Worm (Caenorhabditis elegans) whole organism, L4 larva: ENCODE data around the gene srsx-35.
A peak's percentile ranks its signal among the peaks of the same experiment; 100 is the strongest.

Experiments
- F10B5.3 ChIP-seq: sonication (generic microtip); optimal IDR thresholded peaks from 2 replicates; lab custom pipeline; 2016; ENCODE audit warnings: mild to moderate bottlenecking, missing genetic modification characterization, missing compliant biosample characterization
- R02D3.7 ChIP-seq: fragments of 150-350 bp; sonication (generic microtip); optimal IDR thresholded peaks from 3 replicates; lab custom pipeline; 2014; ENCODE audit warnings: missing biosample characterization, missing genetic modification characterization
- Y105C5A.15 ChIP-seq: fragments of 200-800 bp; sonication (Bioruptor generic); IDR thresholded peaks from 2 replicates; pipeline ENCODE4 v1.3.6; 2022; ENCODE audit warnings: missing genetic modification characterization, missing compliant biosample characterization
- Y48G9A.11 ChIP-seq: fragments of 200-800 bp; sonication (Bioruptor generic); IDR thresholded peaks from 2 replicates; pipeline ENCODE4 v1.3.6; 2022; ENCODE audit warnings: missing genetic modification reagents, missing genetic modification characterization, missing compliant biosample characterization
- ZK546.5 ChIP-seq, 2 experiments: sonication (generic microtip); optimal IDR thresholded peaks; 2 replicates each; lab custom pipeline; 2017; ENCODE audit warnings: missing biosample characterization in 2 of 2, missing genetic modification characterization in 2 of 2
- aha-1 ChIP-seq: fragments of 150-350 bp; peaks from one replicate; lab custom pipeline; 2014; ENCODE audit warnings: missing biosample characterization, missing genetic modification characterization
- ama-1 ChIP-seq: fragments of 150-350 bp; optimal IDR thresholded peaks from 2 replicates; lab custom pipeline; 2014; ENCODE audit warnings: inconsistent platforms, mixed read lengths
- ceh-20 ChIP-seq: fragments of 200-800 bp; sonication (Bioruptor generic); IDR thresholded peaks from 2 replicates; pipeline ENCODE4 v1.3.6; 2022; ENCODE audit warnings: missing genetic modification reagents, missing genetic modification characterization, missing compliant biosample characterization
- ceh-28 ChIP-seq: fragments of 150-350 bp; optimal IDR thresholded peaks from 2 replicates; lab custom pipeline; 2014; ENCODE audit warnings: missing biosample characterization, missing genetic modification reagents, missing genetic modification characterization
- ceh-32 ChIP-seq: sonication (generic microtip); optimal IDR thresholded peaks from 2 replicates; lab custom pipeline; 2016; ENCODE audit warnings: mild to moderate bottlenecking, missing genetic modification characterization, missing compliant biosample characterization; ENCODE audit not compliant: poor library complexity
- ceh-44 ChIP-seq: fragments of 200-800 bp; sonication (Bioruptor generic); IDR thresholded peaks from 2 replicates; pipeline ENCODE4 v1.3.6; 2022; ENCODE audit warnings: missing genetic modification reagents, missing genetic modification characterization, missing compliant biosample characterization
- ceh-62 ChIP-seq: sonication (generic microtip); optimal IDR thresholded peaks from 2 replicates; lab custom pipeline; 2017; ENCODE audit warnings: missing biosample characterization, missing genetic modification characterization
- daf-12 ChIP-seq: fragments of 150-350 bp; optimal IDR thresholded peaks from 2 replicates; lab custom pipeline; 2014; ENCODE audit warnings: missing biosample characterization, missing genetic modification reagents, missing genetic modification characterization
- daf-19 ChIP-seq: fragments of 200-800 bp; sonication (Bioruptor generic); conservative IDR thresholded peaks from 2 replicates; pipeline ENCODE4 v1.3.6; 2022; ENCODE audit warnings: missing genetic modification characterization, missing compliant biosample characterization
- egl-43 ChIP-seq: fragments of 200-800 bp; sonication (Bioruptor generic); IDR thresholded peaks from 2 replicates; pipeline ENCODE4 v1.3.6; 2022; ENCODE audit warnings: missing genetic modification reagents, missing genetic modification characterization, missing compliant biosample characterization
- fos-1 ChIP-seq: fragments of 150-350 bp; optimal IDR thresholded peaks from 2 replicates; lab custom pipeline; 2014; ENCODE audit warnings: missing biosample characterization, missing genetic modification characterization
- gei-8 ChIP-seq: fragments of 200-800 bp; sonication (Bioruptor generic); optimal IDR thresholded peaks from 2 replicates; lab custom pipeline; 2018; ENCODE audit warnings: mild to moderate bottlenecking, missing genetic modification characterization, missing compliant biosample characterization
- jun-1 ChIP-seq: fragments of 150-350 bp; optimal IDR thresholded peaks from 2 replicates; lab custom pipeline; 2014; ENCODE audit warnings: missing biosample characterization, missing genetic modification reagents, missing genetic modification characterization
- lin-1 ChIP-seq: fragments of 200-800 bp; sonication (Bioruptor generic); IDR thresholded peaks from 2 replicates; pipeline ENCODE4 v1.3.6; 2022; ENCODE audit warnings: missing genetic modification reagents, missing genetic modification characterization, missing compliant biosample characterization
- lin-15B ChIP-seq: fragments of 150-350 bp; sonication (generic microtip); optimal IDR thresholded peaks from 3 replicates; lab custom pipeline; 2014; ENCODE audit warnings: missing biosample characterization, missing genetic modification characterization
- madf-9 ChIP-seq: fragments of 200-800 bp; sonication (Bioruptor generic); conservative IDR thresholded peaks from 2 replicates; pipeline ENCODE4 v1.3.6; 2022; ENCODE audit warnings: missing genetic modification reagents, missing genetic modification characterization, missing compliant biosample characterization
- mxl-2 ChIP-seq: fragments of 200-800 bp; sonication (Bioruptor generic); conservative IDR thresholded peaks from 2 replicates; pipeline ENCODE4 v1.3.6; 2022; ENCODE audit warnings: missing genetic modification reagents, missing genetic modification characterization, missing compliant biosample characterization
- mxl-3 ChIP-seq: fragments of 200-800 bp; sonication (Bioruptor generic); optimal IDR thresholded peaks from 2 replicates; lab custom pipeline; 2018; ENCODE audit warnings: mild to moderate bottlenecking, missing genetic modification characterization, missing compliant biosample characterization
- nhr-237 ChIP-seq: sonication (generic microtip); optimal IDR thresholded peaks from 2 replicates; lab custom pipeline; 2017; ENCODE audit warnings: missing biosample characterization, missing genetic modification characterization
- nhr-28 ChIP-seq: fragments of 150-350 bp; optimal IDR thresholded peaks from 2 replicates; lab custom pipeline; 2014; ENCODE audit warnings: missing biosample characterization, missing genetic modification characterization
- nhr-41 ChIP-seq: fragments of 200-800 bp; sonication (Bioruptor generic); IDR thresholded peaks from 2 replicates; pipeline ENCODE4 v1.3.6; 2022; ENCODE audit warnings: missing genetic modification reagents, missing genetic modification characterization, missing compliant biosample characterization
- nhr-76 ChIP-seq: fragments of 150-350 bp; optimal IDR thresholded peaks from 2 replicates; lab custom pipeline; 2014; ENCODE audit warnings: missing biosample characterization, missing genetic modification characterization
- nhr-77 ChIP-seq: fragments of 150-350 bp; optimal IDR thresholded peaks from 2 replicates; lab custom pipeline; 2014; ENCODE audit warnings: missing biosample characterization, missing genetic modification characterization
- set-16 ChIP-seq: fragments of 200-800 bp; sonication (Bioruptor generic); IDR thresholded peaks from 2 replicates; pipeline ENCODE4 v1.3.6; 2022; ENCODE audit warnings: missing genetic modification reagents, missing genetic modification characterization, missing compliant biosample characterization
- spr-3 ChIP-seq: fragments of 200-800 bp; sonication (Bioruptor generic); optimal IDR thresholded peaks from 2 replicates; lab custom pipeline; 2018; ENCODE audit warnings: mild to moderate bottlenecking, missing genetic modification characterization, missing compliant biosample characterization
- unc-130 ChIP-seq: sonication (generic microtip); optimal IDR thresholded peaks from 2 replicates; lab custom pipeline; 2016; ENCODE audit warnings: missing genetic modification reagents, missing genetic modification characterization, missing compliant biosample characterization
- unc-62 ChIP-seq, 3 experiments: fragments of 150-350 bp in 1 of 3; sonication (generic microtip); optimal IDR thresholded peaks in 2 of 3; peaks in 1 of 3; 1 replicate in 1 of 3; 2 replicates in 2 of 3; lab custom pipeline; 2014 to 2017; ENCODE audit warnings: missing biosample characterization in 3 of 3, missing genetic modification characterization in 3 of 3, missing genetic modification reagents in 3 of 3, missing genotype in 1 of 3
- zfp-2 ChIP-seq: sonication (generic microtip); optimal IDR thresholded peaks from 2 replicates; lab custom pipeline; 2016; ENCODE audit warnings: mild to moderate bottlenecking, missing genetic modification characterization, missing compliant biosample characterization

Gene srsx-35

DNA sequence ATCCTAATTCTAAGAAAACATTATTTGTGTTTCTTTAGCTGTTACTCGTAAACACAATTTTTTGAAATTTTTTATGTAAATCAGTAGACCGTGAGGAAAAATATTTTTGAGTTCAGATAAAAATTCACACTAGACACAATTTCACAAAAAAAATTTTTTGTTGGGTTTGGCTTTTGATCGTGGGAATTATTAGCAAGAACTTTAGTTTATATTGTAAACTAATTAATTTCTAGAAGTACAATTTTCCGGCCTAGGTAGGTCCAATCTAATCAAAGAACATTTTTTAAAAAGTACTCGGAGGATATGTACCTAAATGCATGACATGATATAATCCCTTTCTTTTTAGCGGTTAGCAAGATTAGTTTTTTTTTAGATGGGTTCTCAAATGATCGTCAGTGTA is 1.0 kb upstream of the srsx-35 start:
- peak in 1 of 2 experiments; percentile 92 for TF ChIP-seq unc-62 (GFP tag; optimal IDR thresholded peaks at IDR 0.05 in 1 of 2; lab: Kevin White, UChicago)
- no peak for TF ChIP-seq unc-62 (tag; optimal IDR thresholded peaks at IDR 0.05; lab: Kevin White, UChicago)
- no peak for TF ChIP-seq F10B5.3 (tag; lab: Kevin White, UChicago)
- TF ChIP-seq Y105C5A.15 (GFP tag; lab: Robert Waterston, UW) = no peak
- TF ChIP-seq ama-1 (lab: Kevin White, UChicago) = no peak

DNA sequence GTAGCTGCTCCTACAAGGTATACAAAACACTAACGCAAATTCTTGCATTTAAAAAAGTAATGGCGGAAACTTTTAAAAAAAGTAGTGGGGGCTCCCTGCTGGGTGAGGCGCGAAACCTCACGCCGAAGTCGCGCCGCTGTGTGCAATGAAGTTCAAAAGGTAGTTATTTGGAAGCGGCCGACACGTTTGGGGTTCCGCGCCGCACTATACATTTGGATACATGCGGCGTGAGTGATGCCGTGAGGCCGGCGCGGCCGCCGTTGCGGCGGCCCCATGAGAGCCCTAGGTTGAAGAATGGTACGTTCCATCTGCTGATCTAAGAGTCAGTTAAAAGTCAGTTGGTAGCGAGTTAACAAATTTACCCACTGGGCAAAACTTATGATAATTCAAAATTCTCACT is 604 bp downstream of the srsx-35 start:
- no peak for TF ChIP-seq fos-1 (tag; lab: Kevin White, UChicago)
- no peak for TF ChIP-seq nhr-77
- no peak for TF ChIP-seq gei-8 (GFP tag; lab: Kevin White, UChicago)
- TF ChIP-seq ceh-62 = no peak
- no peak for TF ChIP-seq lin-15B
- TF ChIP-seq ceh-44 (GFP tag; lab: Robert Waterston, UW) = no peak
- TF ChIP-seq set-16 (GFP tag; lab: Robert Waterston, UW) = peak; percentile 63
- TF ChIP-seq egl-43 (GFP tag; lab: Robert Waterston, UW) = no peak
- no peak for TF ChIP-seq nhr-237
- 0 out of 2 replicates have a peak, but pooled peaks have one; percentile 32 for TF ChIP-seq Y48G9A.11
- no peak for TF ChIP-seq daf-19 (GFP tag; lab: Robert Waterston, UW)

DNA sequence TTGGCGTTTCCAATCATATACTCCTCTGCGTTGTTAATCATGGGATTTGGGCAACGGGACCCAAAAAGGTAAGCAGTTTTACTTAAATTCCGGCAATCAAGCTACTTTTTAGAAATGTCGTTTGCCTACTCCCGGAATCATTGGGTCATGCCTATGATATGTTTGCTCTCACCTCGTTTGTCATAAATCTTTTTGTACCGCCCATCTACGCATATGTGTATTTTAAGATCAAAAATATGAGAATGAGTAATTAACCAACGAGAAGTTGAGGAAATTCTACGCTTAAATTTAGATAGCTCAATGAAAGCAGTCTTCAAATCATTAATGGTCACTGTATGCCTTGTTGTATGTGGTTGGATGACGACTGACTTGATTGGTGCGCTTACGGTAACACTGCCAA is 1.1 kb downstream of the srsx-35 start:
- TF ChIP-seq unc-62 (GFP tag; optimal IDR thresholded peaks at IDR 0.05 in 1 of 2; lab: Kevin White, UChicago) (peak in 1 of 2 experiments; percentile 98), unc-62 (tag; optimal IDR thresholded peaks at IDR 0.05; lab: Kevin White, UChicago) (no peak), ceh-28 (tag; lab: Kevin White, UChicago) (no peak), madf-9 (GFP tag; lab: Robert Waterston, UW) (no peak)

DNA sequence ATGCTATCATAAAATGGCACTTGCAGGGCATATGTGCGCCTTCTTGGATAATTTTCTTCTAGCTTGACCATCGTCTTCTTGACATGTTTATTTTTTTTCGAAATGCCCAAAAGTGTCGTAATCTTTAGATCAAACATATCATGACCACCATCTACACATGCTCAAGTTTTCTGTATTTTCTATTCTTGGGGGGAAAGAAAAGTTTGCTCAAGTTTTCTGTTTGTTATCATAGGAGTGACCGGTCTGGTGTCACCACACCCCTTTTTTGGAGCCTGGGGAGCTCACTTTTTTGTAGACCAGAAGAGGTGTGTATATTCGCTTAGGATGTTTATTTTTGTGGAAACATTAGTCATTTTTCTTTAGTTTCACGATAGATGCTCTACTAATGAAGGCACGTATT is 4.2 kb downstream of the srsx-35 start, which contains the start of gene klf-2:
Gene klf-2 (plus strand): TSS at position 301 of the 400 bp plus-strand sequence.
- TF ChIP-seq aha-1 (no peak), nhr-76 (tag; lab: Kevin White, UChicago) (no peak), jun-1 (tag; lab: Kevin White, UChicago) (no peak), mxl-2 (no peak), ceh-62 (no peak), ama-1 (lab: Kevin White, UChicago) (no peak), lin-1 (GFP tag; lab: Robert Waterston, UW) (no peak), daf-12 (no peak), zfp-2 (tag; lab: Kevin White, UChicago) (no peak), nhr-41 (GFP tag; lab: Robert Waterston, UW) (no peak), nhr-28 (tag; lab: Kevin White, UChicago) (no peak), ceh-20 (GFP tag; lab: Robert Waterston, UW) (no peak), ZK546.5 (tag; optimal IDR thresholded peaks at IDR 0.05; lab: Kevin White, UChicago) (no peak), spr-3 (no peak), lin-15B (no peak), unc-130 (no peak)
- TF ChIP-seq, all 104 proteins: peak for 0

DNA sequence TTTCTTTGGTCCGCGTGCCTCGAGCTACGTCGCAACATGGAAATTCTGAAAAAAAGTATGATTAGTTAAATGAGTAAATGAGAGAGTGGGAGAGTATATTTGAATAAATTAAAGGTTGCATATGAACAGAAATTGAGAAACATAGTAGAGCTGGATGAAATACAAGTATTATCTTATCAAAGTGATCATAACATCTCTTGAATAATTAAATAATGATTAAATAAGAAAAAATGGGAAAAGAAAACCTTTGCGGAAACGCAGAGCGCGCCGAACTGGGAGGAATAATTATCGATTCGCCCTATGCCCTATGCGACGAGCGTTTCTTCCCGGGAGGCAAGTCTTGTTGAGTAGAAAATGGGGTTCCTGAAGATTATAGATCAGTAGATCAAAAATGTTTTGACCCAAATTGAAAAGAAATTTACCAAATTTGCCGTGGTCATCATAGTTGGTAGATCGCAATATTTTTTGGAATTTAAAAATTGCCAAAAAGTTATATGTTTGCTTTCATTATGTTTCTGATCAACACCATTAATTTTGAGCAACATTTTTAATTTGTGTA is 8.3 kb downstream of the srsx-35 start, which contains the start of gene F53F8.3:
Gene F53F8.3 (minus strand): TSS at position 51 of the 559 bp plus-strand sequence.
- TF ChIP-seq R02D3.7 (no peak), ceh-32 (tag; lab: Kevin White, UChicago) (no peak), mxl-3 (GFP tag; lab: Kevin White, UChicago) (no peak), ceh-44 (GFP tag; lab: Robert Waterston, UW) (no peak)
